Worm (Caenorhabditis elegans) whole organism, early embryonic: ENCODE measurements around the gene F21D9.4.

Experiments used
- F13C5.2 ChIP-seq: sonication (generic microtip); optimal IDR thresholded peaks from 2 replicates; lab custom pipeline; 2017; ENCODE audit warnings: mild to moderate bottlenecking, missing genetic modification characterization, inconsistent platforms, missing compliant biosample characterization
- aly-1 ChIP-seq: sonication (generic microtip); optimal IDR thresholded peaks from 2 replicates; lab custom pipeline; 2016; ENCODE audit warnings: missing genetic modification characterization, missing compliant biosample characterization
- ama-1 ChIP-seq: fragments of 150-350 bp; optimal IDR thresholded peaks from 2 replicates; lab custom pipeline; 2014
- ceh-36 ChIP-seq: sonication (generic microtip); optimal IDR thresholded peaks from 2 replicates; lab custom pipeline; 2016; ENCODE audit warnings: missing genetic modification characterization, inconsistent platforms, missing compliant biosample characterization
- flt-1 ChIP-seq: fragments of 200-800 bp; sonication (Bioruptor generic); IDR thresholded peaks from 2 replicates; pipeline ENCODE4 v1.3.6; 2022; ENCODE audit warnings: missing genetic modification characterization, missing compliant biosample characterization
- hmbx-1 ChIP-seq: sonication (generic microtip); optimal IDR thresholded peaks from 2 replicates; lab custom pipeline; 2016; ENCODE audit warnings: mild to moderate bottlenecking, missing genetic modification characterization, missing compliant biosample characterization
- hmg-4 ChIP-seq: fragments of 200-800 bp; sonication (Bioruptor generic); optimal IDR thresholded peaks from 2 replicates; lab custom pipeline; 2018; ENCODE audit warnings: mild to moderate bottlenecking, missing genetic modification characterization, missing compliant biosample characterization
- scrt-1 ChIP-seq: fragments of 200-800 bp; sonication (Bioruptor generic); IDR thresholded peaks from 2 replicates; pipeline ENCODE4 v1.3.6; 2022; ENCODE audit warnings: missing genetic modification characterization, missing compliant biosample characterization
- sea-1 ChIP-seq: fragments of 200-800 bp; sonication (Bioruptor generic); conservative IDR thresholded peaks from 2 replicates; pipeline ENCODE4 v1.3.6; 2022; ENCODE audit warnings: missing genetic modification characterization, missing compliant biosample characterization
- tbx-37 ChIP-seq: fragments of 200-800 bp; sonication (Bioruptor generic); conservative IDR thresholded peaks from 2 replicates; pipeline ENCODE4 v1.3.6; 2022; ENCODE audit warnings: missing genetic modification reagents, missing genetic modification characterization, missing compliant biosample characterization
- tra-4 ChIP-seq: sonication (generic microtip); optimal IDR thresholded peaks from 2 replicates; lab custom pipeline; 2017; ENCODE audit warnings: missing genetic modification characterization, missing compliant biosample characterization

- TF ChIP-seq ceh-36 (tag; lab: Kevin White, UChicago) (no peak), tra-4 (tag; lab: Kevin White, UChicago) (no peak), hmg-4 (no peak), scrt-1 (GFP tag; lab: Robert Waterston, UW) (no peak), ama-1 (no peak), aly-1 (no peak), tbx-37 (GFP tag; lab: Robert Waterston, UW) (no peak), sea-1 (GFP tag; lab: Robert Waterston, UW) (no peak), F13C5.2 (tag; lab: Kevin White, UChicago) (no peak), flt-1 (GFP tag; lab: Robert Waterston, UW) (no peak), hmbx-1 (tag; lab: Kevin White, UChicago) (no peak)
These were observed 36.5 kb upstream of the F21D9.4 start, which contains the start of gene srr-2 for ce11 chrV:19217104-19217503.
